Fruit fly (Drosophila melanogaster) whole organism: ENCODE measurements around the gene Ccdc56.
A peak's percentile ranks its signal among the peaks of the same experiment; 100 is the strongest.

Source experiments
- CG8478 ChIP-seq: fragments of >200 bp; optimal IDR thresholded peaks from 2 replicates; lab custom pipeline; 2018; ENCODE audit warnings: inconsistent platforms
- Dll ChIP-seq: fragments of >200 bp; optimal IDR thresholded peaks from 2 replicates; lab custom pipeline; 2017
- EcR ChIP-seq, 2 experiments: fragments of >200 bp; optimal IDR thresholded peaks; 2 replicates each; lab custom pipeline; 2017; ENCODE audit warnings: missing biosample characterization in 2 of 2, missing genetic modification characterization in 2 of 2, missing genetic modification reagents in 2 of 2
- pan ChIP-seq: fragments of >200 bp; optimal IDR thresholded peaks from 2 replicates; lab custom pipeline; 2017
- psq ChIP-seq: fragments of >200 bp; optimal IDR thresholded peaks from 2 replicates; lab custom pipeline; 2017
- usp ChIP-seq: fragments of >200 bp; optimal IDR thresholded peaks from 2 replicates; lab custom pipeline; 2017; ENCODE audit warnings: missing biosample characterization, missing genetic modification characterization, mixed read lengths

Ccdc56 gene

dm6 chr3L:11708633-11709116 lies at the start of gene Ccdc56, which contains the start of gene mtTFB1:
Ccdc56 (plus strand) TSS chr3L:11708979.
mtTFB1 (plus strand) TSS chr3L:11708979.
- TF ChIP-seq EcR (GFP tag; optimal IDR thresholded peaks at IDR 0.05; lab: Kevin White, UChicago) = no peak
- no peak for TF ChIP-seq usp (GFP tag; lab: Kevin White, UChicago)
- no peak for TF ChIP-seq Dll
- no peak for TF ChIP-seq psq (lab: Kevin White, UChicago)

DNA sequence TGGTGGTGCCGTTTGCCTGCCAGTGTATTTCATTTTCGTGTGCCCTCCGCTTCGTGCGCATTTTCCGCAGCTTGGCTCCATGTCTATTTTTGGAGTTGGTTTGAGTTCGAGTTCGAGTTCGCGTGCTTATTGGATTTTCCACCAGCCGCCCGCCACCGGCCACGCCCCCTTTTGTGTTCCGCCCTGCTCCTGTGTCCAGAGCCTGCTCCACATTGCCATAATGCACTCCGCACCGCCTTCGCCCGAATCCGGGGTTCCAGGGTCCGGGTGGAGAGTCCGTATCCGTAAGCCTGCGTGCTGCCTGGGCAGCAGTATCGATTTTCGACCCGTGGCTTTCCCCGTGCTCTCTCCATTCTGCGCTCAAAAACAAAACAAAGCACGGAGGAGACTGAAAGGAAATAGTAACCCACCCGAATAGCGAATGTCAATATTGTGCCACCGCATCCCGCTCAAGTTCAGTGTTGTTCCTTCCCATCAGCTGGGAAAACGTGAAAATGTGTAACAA lies 30.4 kb upstream of the Ccdc56 start:
- no peak for TF ChIP-seq usp (GFP tag; lab: Kevin White, UChicago)

DNA sequence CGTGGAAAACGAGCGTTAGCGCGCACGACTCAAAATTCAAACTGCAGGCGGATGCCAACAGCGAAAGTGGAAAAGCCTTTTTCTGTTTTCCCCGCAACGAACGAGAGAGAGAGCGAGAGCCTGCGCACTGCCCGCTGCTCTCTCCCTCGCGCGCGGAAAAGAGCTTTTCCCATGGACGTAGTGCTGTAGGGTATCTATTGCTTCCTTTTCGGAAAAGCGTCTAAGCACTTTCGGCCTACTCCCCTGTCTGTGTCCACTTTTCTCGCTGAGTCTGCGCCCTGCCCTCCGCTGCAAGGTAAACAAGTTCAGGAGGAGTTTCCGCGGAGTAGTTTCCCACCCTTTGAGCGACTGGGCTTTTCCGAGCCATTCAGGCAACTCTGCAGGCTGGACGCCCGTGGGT lies 28.5 kb upstream of the Ccdc56 start, which contains the start of gene CG32085:
Gene CG32085, minus strand, starts transcription at position 47 of the 400 bp plus-strand sequence.
- TF ChIP-seq CG8478 (lab: Kevin White, UChicago) (no peak), psq (lab: Kevin White, UChicago) (no peak), Dll (peak; percentile 60), EcR (GFP tag; optimal IDR thresholded peaks at IDR 0.05; lab: Kevin White, UChicago) (no peak), pan (lab: Kevin White, UChicago) (no peak), usp (GFP tag; lab: Kevin White, UChicago) (no peak)

DNA sequence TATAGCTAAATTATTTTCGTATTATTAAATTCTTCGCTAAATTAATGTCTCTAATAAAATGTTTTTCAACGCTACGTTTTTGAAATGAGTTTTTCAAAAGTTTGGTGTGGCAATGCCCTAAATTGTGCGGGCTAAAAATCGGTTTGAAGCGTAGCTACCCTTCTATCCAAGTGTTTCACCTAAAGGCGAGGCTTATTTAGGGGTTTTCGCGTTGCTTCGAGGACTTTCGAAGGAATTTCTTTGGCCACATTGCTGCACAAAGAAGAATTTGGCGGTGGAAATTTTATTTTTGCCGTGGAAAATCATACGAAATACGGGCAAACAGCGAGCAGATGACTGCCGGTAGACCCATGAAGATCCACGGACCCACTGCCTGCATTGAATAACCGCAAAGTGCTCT lies 27.0 kb upstream of the Ccdc56 start, which contains the start of gene TfIIEalpha:
Gene TfIIEalpha, plus strand, starts transcription at position 245 of the 400 bp plus-strand sequence.
- TF ChIP-seq Dll (no peak), EcR (GFP tag; optimal IDR thresholded peaks at IDR 0.05; lab: Kevin White, UChicago) (no peak), usp (GFP tag; lab: Kevin White, UChicago) (no peak), CG8478 (lab: Kevin White, UChicago) (no peak)

- no peak for TF ChIP-seq CG8478 (lab: Kevin White, UChicago)
- TF ChIP-seq EcR (GFP tag; optimal IDR thresholded peaks at IDR 0.05; lab: Kevin White, UChicago) = no peak
- TF ChIP-seq usp (GFP tag; lab: Kevin White, UChicago) = no peak
- TF ChIP-seq psq (lab: Kevin White, UChicago) = no peak
Measured at dm6 chr3L:11683819-11684521, 24.8 kb upstream of the Ccdc56 start, which contains the start of gene Sugb. Sugb (plus strand) TSS chr3L:11683980.

- TF ChIP-seq psq (lab: Kevin White, UChicago) (no peak), pan (lab: Kevin White, UChicago) (no peak), CG8478 (lab: Kevin White, UChicago) (no peak), Dll (no peak), usp (GFP tag; lab: Kevin White, UChicago) (no peak), EcR (GFP tag; optimal IDR thresholded peaks at IDR 0.05; lab: Kevin White, UChicago) (no peak)
Measured at dm6 chr3L:11684522-11684851, 24.3 kb upstream of the Ccdc56 start.

DNA sequence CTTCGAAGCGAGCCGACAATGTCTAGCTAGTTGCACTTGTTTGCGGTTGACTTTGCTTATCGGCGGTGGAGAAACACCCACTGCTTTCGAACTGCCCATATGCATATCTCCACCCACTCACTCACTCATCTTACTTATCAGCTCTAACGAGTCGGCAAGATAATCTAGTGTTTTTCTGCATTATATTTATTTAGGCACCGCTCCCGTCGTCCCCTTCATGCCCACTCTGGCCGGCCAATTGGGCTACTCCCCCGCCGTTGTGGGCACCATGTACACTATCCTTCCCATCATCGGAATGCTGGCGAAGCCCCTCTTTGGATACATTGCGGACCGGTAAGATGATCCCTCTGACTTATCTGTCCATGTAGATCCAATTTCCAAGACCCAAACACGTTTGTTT lies 22.9 kb upstream of the Ccdc56 start:
- TF ChIP-seq Dll (no peak), EcR (GFP tag; optimal IDR thresholded peaks at IDR 0.05; lab: Kevin White, UChicago) (no peak)

DNA sequence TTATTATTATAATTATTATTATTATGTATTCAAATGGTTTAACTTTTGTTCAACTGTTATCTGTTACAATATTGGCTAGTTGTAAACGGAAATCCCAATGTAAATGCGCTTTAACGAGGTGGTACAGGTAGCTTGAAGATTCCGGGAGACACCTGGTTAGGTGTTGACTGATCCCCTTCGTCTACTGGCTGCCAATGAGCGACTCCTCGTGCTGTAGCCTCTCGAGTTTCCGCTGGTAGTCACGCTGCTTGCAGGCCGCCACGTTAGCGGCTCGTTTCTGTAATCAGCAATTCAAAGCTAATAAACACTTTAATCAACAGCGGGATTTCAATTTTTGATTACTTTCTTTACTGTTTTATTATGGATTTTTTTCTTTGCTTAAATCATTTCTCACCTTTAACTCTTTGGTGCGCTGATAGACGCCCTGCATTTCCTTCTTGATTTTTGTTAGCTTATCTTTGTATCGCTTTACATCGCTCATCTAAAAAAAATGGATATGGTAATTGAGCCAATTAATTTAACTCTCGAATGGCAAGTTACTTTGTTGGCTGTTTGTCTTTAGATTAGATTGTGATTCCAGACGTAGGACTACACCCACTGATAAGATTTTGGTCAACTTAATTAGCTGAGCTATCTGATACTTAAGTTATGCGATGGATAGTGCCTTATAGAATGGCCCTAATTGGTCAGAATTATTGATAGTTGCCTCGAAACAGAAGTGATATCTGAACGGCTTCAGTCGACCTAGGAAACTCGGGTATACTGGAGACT lies 18.8 kb upstream of the Ccdc56 start:
- TF ChIP-seq usp (GFP tag; lab: Kevin White, UChicago) (no peak), psq (lab: Kevin White, UChicago) (no peak), pan (lab: Kevin White, UChicago) (no peak), EcR (GFP tag; optimal IDR thresholded peaks at IDR 0.05; lab: Kevin White, UChicago) (no peak), CG8478 (lab: Kevin White, UChicago) (no peak), Dll (no peak)

- TF ChIP-seq CG8478 (lab: Kevin White, UChicago) (no peak), psq (lab: Kevin White, UChicago) (no peak)
Measured at dm6 chr3L:11691203-11691797, 17.5 kb upstream of the Ccdc56 start, which contains the start of the genes Pldn and CG14135. Pldn (minus strand) TSS chr3L:11691399. CG14135 (plus strand) TSS chr3L:11691571.

- TF ChIP-seq Dll (no peak), EcR (GFP tag; optimal IDR thresholded peaks at IDR 0.05; lab: Kevin White, UChicago) (no peak)
Measured at dm6 chr3L:11692853-11693252, 15.9 kb upstream of the Ccdc56 start.

- TF ChIP-seq psq (lab: Kevin White, UChicago) = no peak
- no peak for TF ChIP-seq EcR (GFP tag; optimal IDR thresholded peaks at IDR 0.05; lab: Kevin White, UChicago)
- TF ChIP-seq CG8478 (lab: Kevin White, UChicago) = no peak
- TF ChIP-seq usp (GFP tag; lab: Kevin White, UChicago) = no peak
- no peak for TF ChIP-seq Dll
- no peak for TF ChIP-seq pan (lab: Kevin White, UChicago)
Measured at dm6 chr3L:11695063-11695462, 13.7 kb upstream of the Ccdc56 start.

DNA sequence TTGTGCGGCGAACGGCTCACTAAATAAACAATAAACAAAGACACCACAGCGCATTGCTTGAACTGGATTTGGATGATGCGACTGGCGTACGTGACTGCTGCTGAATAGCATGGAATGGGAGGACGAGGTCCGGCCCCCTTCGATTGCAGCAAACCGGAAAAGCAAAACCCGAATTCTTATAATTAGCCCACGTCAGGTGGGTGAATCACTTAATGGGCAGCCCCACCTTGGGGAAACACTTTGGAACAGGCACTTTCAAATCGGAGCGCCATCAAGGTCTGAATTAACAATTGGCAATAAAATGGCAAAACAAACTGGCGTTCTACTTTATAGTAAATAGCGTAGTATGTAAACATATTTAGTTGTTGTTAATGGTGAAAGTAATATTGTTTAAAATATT lies 13.0 kb upstream of the Ccdc56 start:
- TF ChIP-seq psq (lab: Kevin White, UChicago) (no peak), EcR (GFP tag; optimal IDR thresholded peaks at IDR 0.05; lab: Kevin White, UChicago) (no peak), usp (GFP tag; lab: Kevin White, UChicago) (no peak), CG8478 (lab: Kevin White, UChicago) (no peak), pan (lab: Kevin White, UChicago) (no peak), Dll (no peak)
